Fruit fly (Drosophila melanogaster) whole organism, pupa: Measurements from ENCODE around the gene Grl36a.

Experiments
- CG12605 ChIP-seq: fragments of 200-800 bp; sonication (Bioruptor generic); IDR thresholded peaks from 2 replicates; pipeline ENCODE4 v1.3.6; 2022; ENCODE audit warnings: missing biosample characterization, missing genetic modification characterization
- CG15710 ChIP-seq: fragments of 200-800 bp; sonication (Bioruptor generic); optimal IDR thresholded peaks from 2 replicates; lab custom pipeline; 2018; ENCODE audit warnings: missing biosample characterization, mild to moderate bottlenecking, missing genetic modification characterization, moderate library complexity
- CG32121 ChIP-seq: fragments of 200-800 bp; sonication (Bioruptor generic); IDR thresholded peaks from 2 replicates; pipeline ENCODE4 v1.3.6; 2022; ENCODE audit warnings: missing biosample characterization, missing genetic modification characterization
- CG8301 ChIP-seq: fragments of 200-800 bp; sonication (Bioruptor generic); optimal IDR thresholded peaks from 2 replicates; lab custom pipeline; 2018; ENCODE audit warnings: missing biosample characterization, mild to moderate bottlenecking, missing genetic modification characterization
- CG9948 ChIP-seq: fragments of 200-800 bp; sonication (Bioruptor generic); optimal IDR thresholded peaks from 2 replicates; lab custom pipeline; 2018; ENCODE audit warnings: missing biosample characterization, mild to moderate bottlenecking, missing genetic modification characterization, moderate library complexity
- D1 ChIP-seq: fragments of 200-800 bp; sonication (Bioruptor generic); optimal IDR thresholded peaks from 2 replicates; lab custom pipeline; 2018; ENCODE audit warnings: missing biosample characterization, mild to moderate bottlenecking, missing genetic modification characterization, moderate library complexity
- EcR ChIP-seq: fragments of 200-800 bp; sonication (Bioruptor generic); optimal IDR thresholded peaks from 3 replicates; lab custom pipeline; 2019; ENCODE audit warnings: missing biosample characterization, missing genetic modification characterization, mild to moderate bottlenecking, moderate library complexity, missing genetic modification reagents
- Pif1B ChIP-seq: fragments of 200-800 bp; sonication (Bioruptor generic); optimal IDR thresholded peaks from 3 replicates; lab custom pipeline; 2016; ENCODE audit warnings: missing biosample characterization, missing genetic modification characterization
- gl ChIP-seq: fragments of 200-800 bp; sonication (Bioruptor generic); optimal IDR thresholded peaks from 2 replicates; lab custom pipeline; 2018; ENCODE audit warnings: missing biosample characterization, mild to moderate bottlenecking, missing genetic modification characterization

DNA sequence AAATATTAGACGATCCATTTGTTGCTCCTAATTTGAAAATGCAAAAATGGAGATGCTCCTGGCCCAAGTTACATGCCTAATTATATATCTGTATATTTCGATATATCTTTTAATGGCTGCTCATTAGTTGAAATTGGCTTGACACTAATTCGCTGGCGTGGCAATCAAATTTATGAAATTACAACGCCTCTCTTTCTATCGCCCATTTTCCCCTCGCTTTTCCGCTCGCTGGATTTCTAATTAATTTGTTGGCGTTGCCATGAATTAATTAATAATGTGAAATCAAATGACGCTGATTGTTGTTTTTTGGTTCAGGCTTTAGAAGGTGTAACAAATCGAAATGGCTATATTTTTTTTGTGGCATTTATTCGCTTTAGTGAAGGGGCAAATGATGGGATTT is 46.4 kb downstream of the Grl36a start:
- no peak for TF ChIP-seq EcR (GFP tag; lab: Kevin White, UChicago)
- no peak for TF ChIP-seq Pif1B (GFP tag; lab: Kevin White, UChicago)
- TF ChIP-seq CG32121, result no peak
- TF ChIP-seq CG15710, result no peak
- no peak for TF ChIP-seq gl (tag; lab: Kevin White, UChicago)
- no peak for TF ChIP-seq CG12605
- no peak for TF ChIP-seq D1 (tag; lab: Kevin White, UChicago)
- no peak for TF ChIP-seq CG8301 (tag; lab: Kevin White, UChicago)
- TF ChIP-seq CG9948 (tag; lab: Kevin White, UChicago), result no peak
